Worm (Caenorhabditis elegans) whole organism, L2 larva: ENCODE measurements around the gene fbxa-154.

Experiments used
- C34F6.9 ChIP-seq: fragments of 150-350 bp; optimal IDR thresholded peaks from 2 replicates; lab custom pipeline; 2014; ENCODE audit warnings: missing biosample characterization, missing genetic modification characterization
- F13H6.1 ChIP-seq: sonication (generic microtip); optimal IDR thresholded peaks from 2 replicates; lab custom pipeline; 2016; ENCODE audit warnings: missing genetic modification characterization, missing compliant biosample characterization
- R02D3.7 ChIP-seq: fragments of 150-350 bp; optimal IDR thresholded peaks from 2 replicates; lab custom pipeline; 2014; ENCODE audit warnings: missing biosample characterization, missing genetic modification characterization
- Y55F3AM.14 ChIP-seq: fragments of 200-800 bp; sonication (Bioruptor generic); optimal IDR thresholded peaks from 2 replicates; lab custom pipeline; 2018; ENCODE audit warnings: mild to moderate bottlenecking, missing genetic modification characterization, missing compliant biosample characterization
- ZK546.5 ChIP-seq: sonication (generic microtip); optimal IDR thresholded peaks from 2 replicates; lab custom pipeline; 2017; ENCODE audit warnings: missing biosample characterization, missing genetic modification characterization
- alr-1 ChIP-seq: fragments of 150-350 bp; optimal IDR thresholded peaks from 2 replicates; lab custom pipeline; 2014; ENCODE audit warnings: missing biosample characterization, missing genetic modification characterization
- ama-1 ChIP-seq: fragments of 150-350 bp; optimal IDR thresholded peaks from 2 replicates; lab custom pipeline; 2018; ENCODE audit warnings: inconsistent platforms
- blmp-1 ChIP-seq: sonication (generic microtip); optimal IDR thresholded peaks from 2 replicates; lab custom pipeline; 2017; ENCODE audit warnings: missing genetic modification characterization, mild to moderate bottlenecking, missing compliant biosample characterization, antibody characterized with exemption, moderate library complexity; ENCODE audit not compliant: insufficient read depth
- ceh-16 ChIP-seq: fragments of 150-350 bp; optimal IDR thresholded peaks from 2 replicates; lab custom pipeline; 2014; ENCODE audit warnings: missing biosample characterization, missing genetic modification characterization
- crh-2 ChIP-seq: sonication (generic microtip); optimal IDR thresholded peaks from 2 replicates; lab custom pipeline; 2017; ENCODE audit warnings: missing biosample characterization, missing genetic modification characterization
- dmd-4 ChIP-seq: sonication (generic microtip); optimal IDR thresholded peaks from 2 replicates; lab custom pipeline; 2017; ENCODE audit warnings: missing biosample characterization, missing genetic modification characterization
- egl-27 ChIP-seq: sonication (generic microtip); optimal IDR thresholded peaks from 3 replicates; lab custom pipeline; 2017; ENCODE audit warnings: missing biosample characterization, missing genetic modification reagents, missing genetic modification characterization
- elt-3 ChIP-seq: sonication (generic microtip); optimal IDR thresholded peaks from 2 replicates; lab custom pipeline; 2017; ENCODE audit warnings: missing biosample characterization, missing genetic modification characterization
- fos-1 ChIP-seq: fragments of 150-350 bp; optimal IDR thresholded peaks from 2 replicates; lab custom pipeline; 2014; ENCODE audit warnings: missing biosample characterization, missing genetic modification characterization
- gmeb-1 ChIP-seq: fragments of 150-350 bp; optimal IDR thresholded peaks from 2 replicates; lab custom pipeline; 2014; ENCODE audit warnings: missing biosample characterization, missing genetic modification characterization
- lin-11 ChIP-seq: fragments of 150-350 bp; sonication (generic microtip); optimal IDR thresholded peaks from 2 replicates; lab custom pipeline; 2014; ENCODE audit warnings: missing biosample characterization, missing genetic modification characterization, inconsistent platforms, mixed read lengths
- lin-13 ChIP-seq: fragments of 150-350 bp; optimal IDR thresholded peaks from 2 replicates; lab custom pipeline; 2014; ENCODE audit warnings: missing biosample characterization, missing genetic modification reagents, missing genetic modification characterization
- lin-39 ChIP-seq: fragments of 150-350 bp; optimal IDR thresholded peaks from 2 replicates; lab custom pipeline; 2014; ENCODE audit warnings: missing biosample characterization, missing genetic modification reagents, missing genetic modification characterization
- lsy-2 ChIP-seq, 2 experiments: fragments of 150-350 bp in 1 of 2; sonication (generic microtip) in 1 of 2; optimal IDR thresholded peaks; 2 replicates each; lab custom pipeline; 2014 to 2017; ENCODE audit warnings: missing biosample characterization in 2 of 2, missing genetic modification characterization in 2 of 2
- mab-5 ChIP-seq: fragments of 150-350 bp; optimal IDR thresholded peaks from 2 replicates; lab custom pipeline; 2014; ENCODE audit warnings: missing biosample characterization, missing genetic modification characterization
- mbf-1 ChIP-seq: sonication (generic microtip); optimal IDR thresholded peaks from 2 replicates; lab custom pipeline; 2017; ENCODE audit warnings: missing biosample characterization, missing genetic modification characterization
- mdl-1 ChIP-seq, 2 experiments: fragments of 150-350 bp in 1 of 2; sonication (generic microtip) in 1 of 2; optimal IDR thresholded peaks; 2 replicates each; lab custom pipeline; 2017; ENCODE audit warnings: missing biosample characterization in 2 of 2, missing genetic modification characterization in 2 of 2
- nhr-10 ChIP-seq: sonication (generic microtip); optimal IDR thresholded peaks from 2 replicates; lab custom pipeline; 2017; ENCODE audit warnings: missing biosample characterization, missing genetic modification characterization
- nhr-11 ChIP-seq: fragments of 150-350 bp; optimal IDR thresholded peaks from 2 replicates; lab custom pipeline; 2014; ENCODE audit warnings: missing biosample characterization, missing genetic modification characterization
- nhr-12 ChIP-seq: fragments of 150-350 bp; optimal IDR thresholded peaks from 2 replicates; lab custom pipeline; 2014; ENCODE audit warnings: missing biosample characterization, missing genetic modification characterization
- nhr-129 ChIP-seq: fragments of 150-350 bp; optimal IDR thresholded peaks from 2 replicates; lab custom pipeline; 2014; ENCODE audit warnings: missing biosample characterization, missing genetic modification characterization
- nhr-21 ChIP-seq: fragments of 150-350 bp; optimal IDR thresholded peaks from 2 replicates; lab custom pipeline; 2014; ENCODE audit warnings: missing biosample characterization, missing genetic modification characterization
- nhr-23 ChIP-seq: fragments of 150-350 bp; optimal IDR thresholded peaks from 2 replicates; lab custom pipeline; 2014; ENCODE audit warnings: missing biosample characterization, missing genetic modification reagents, missing genetic modification characterization
- nhr-237 ChIP-seq: fragments of 150-350 bp; optimal IDR thresholded peaks from 2 replicates; lab custom pipeline; 2014; ENCODE audit warnings: missing biosample characterization, missing genetic modification characterization
- nhr-25 ChIP-seq: fragments of 150-350 bp; sonication (generic microtip); optimal IDR thresholded peaks from 3 replicates; lab custom pipeline; 2014; ENCODE audit warnings: missing biosample characterization, missing genetic modification characterization
- peb-1 ChIP-seq: fragments of 150-350 bp; optimal IDR thresholded peaks from 2 replicates; lab custom pipeline; 2014; ENCODE audit warnings: missing biosample characterization, missing genetic modification characterization
- sem-4 ChIP-seq: fragments of 150-350 bp; optimal IDR thresholded peaks from 2 replicates; lab custom pipeline; 2014; ENCODE audit warnings: missing biosample characterization, missing genetic modification reagents, missing genetic modification characterization
- skn-1 ChIP-seq: sonication (generic microtip); optimal IDR thresholded peaks from 2 replicates; lab custom pipeline; 2017; ENCODE audit warnings: missing biosample characterization, missing genetic modification characterization
- sma-3 ChIP-seq: sonication (generic microtip); optimal IDR thresholded peaks from 2 replicates; lab custom pipeline; 2016; ENCODE audit warnings: missing genetic modification reagents, missing genetic modification characterization, missing compliant biosample characterization
- sma-9 ChIP-seq, 2 experiments: fragments of 150-350 bp in 1 of 2; sonication (generic microtip) in 1 of 2; optimal IDR thresholded peaks; 2 replicates each; lab custom pipeline; 2014 to 2016; ENCODE audit warnings: missing genetic modification characterization in 2 of 2, mild to moderate bottlenecking in 1 of 2, missing biosample characterization in 1 of 2, missing compliant biosample characterization in 1 of 2, missing genetic modification reagents in 1 of 2, moderate library complexity in 1 of 2
- snpc-4 ChIP-seq: fragments of 150-350 bp; optimal IDR thresholded peaks from 2 replicates; lab custom pipeline; 2014; ENCODE audit warnings: missing biosample characterization, missing genetic modification characterization
- unc-39 ChIP-seq: fragments of 150-350 bp; optimal IDR thresholded peaks from 2 replicates; lab custom pipeline; 2014; ENCODE audit warnings: missing biosample characterization, missing genetic modification characterization
- unc-55 ChIP-seq: fragments of 150-350 bp; sonication (generic microtip); optimal IDR thresholded peaks from 3 replicates; lab custom pipeline; 2014; ENCODE audit warnings: missing biosample characterization, missing genetic modification reagents, missing genetic modification characterization
- unc-62 ChIP-seq: fragments of 150-350 bp; optimal IDR thresholded peaks from 2 replicates; lab custom pipeline; 2014; ENCODE audit warnings: missing biosample characterization, missing genetic modification reagents, missing genetic modification characterization
- zag-1 ChIP-seq: fragments of 150-350 bp; optimal IDR thresholded peaks from 2 replicates; lab custom pipeline; 2014; ENCODE audit warnings: missing biosample characterization, missing genetic modification characterization
- ztf-1 ChIP-seq: fragments of 200-800 bp; sonication (Bioruptor generic); conservative IDR thresholded peaks from 2 replicates; pipeline ENCODE4 v1.3.6; 2022; ENCODE audit warnings: missing genetic modification characterization, missing compliant biosample characterization
- ztf-11 ChIP-seq: sonication (generic microtip); optimal IDR thresholded peaks from 2 replicates; lab custom pipeline; 2017; ENCODE audit warnings: missing biosample characterization, missing genetic modification characterization

The fbxa-154 gene

DNA sequence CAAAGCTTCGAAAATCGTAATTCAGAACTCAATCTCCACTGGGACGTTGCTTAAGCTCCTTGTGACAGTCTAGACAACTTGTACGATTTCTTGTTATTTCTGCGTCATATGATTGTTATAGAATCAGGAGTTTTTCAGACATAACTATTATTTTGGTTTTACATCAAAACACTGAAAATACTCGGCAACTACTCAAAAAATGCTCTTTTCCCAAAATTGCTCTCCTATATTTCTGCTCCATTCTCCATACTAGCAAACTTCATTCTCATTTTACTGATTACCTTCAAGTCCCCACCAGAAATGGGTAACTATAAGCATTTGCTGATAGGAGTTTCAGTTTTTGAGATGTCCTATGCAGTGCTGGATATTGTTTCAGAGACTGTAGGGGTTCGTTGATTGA lies 16.6 kb upstream of the fbxa-154 start, which contains the start of gene C55A1.1:
Gene C55A1.1, plus strand, starts transcription at position 301 of the 400 bp plus-strand sequence.
- TF ChIP-seq egl-27 (no peak), nhr-25 (no peak), Y55F3AM.14 (no peak), blmp-1 (tag; lab: Kevin White, UChicago) (no peak), mab-5 (tag; lab: Kevin White, UChicago) (no peak), ztf-1 (no peak), sma-3 (no peak), nhr-237 (tag; lab: Kevin White, UChicago) (no peak), R02D3.7 (tag; lab: Kevin White, UChicago) (no peak), ceh-16 (tag; lab: Kevin White, UChicago) (no peak), lin-11 (tag; lab: Kevin White, UChicago) (no peak), alr-1 (tag; lab: Kevin White, UChicago) (no peak), peb-1 (no peak), sem-4 (tag; lab: Kevin White, UChicago) (no peak), unc-62 (GFP tag; lab: Kevin White, UChicago) (no peak), ama-1 (no peak), crh-2 (tag; lab: Kevin White, UChicago) (no peak), lsy-2 (tag; optimal IDR thresholded peaks at IDR 0.05; lab: Kevin White, UChicago) (no peak), mdl-1 (tag; optimal IDR thresholded peaks at IDR 0.05; lab: Kevin White, UChicago) (no peak)

DNA sequence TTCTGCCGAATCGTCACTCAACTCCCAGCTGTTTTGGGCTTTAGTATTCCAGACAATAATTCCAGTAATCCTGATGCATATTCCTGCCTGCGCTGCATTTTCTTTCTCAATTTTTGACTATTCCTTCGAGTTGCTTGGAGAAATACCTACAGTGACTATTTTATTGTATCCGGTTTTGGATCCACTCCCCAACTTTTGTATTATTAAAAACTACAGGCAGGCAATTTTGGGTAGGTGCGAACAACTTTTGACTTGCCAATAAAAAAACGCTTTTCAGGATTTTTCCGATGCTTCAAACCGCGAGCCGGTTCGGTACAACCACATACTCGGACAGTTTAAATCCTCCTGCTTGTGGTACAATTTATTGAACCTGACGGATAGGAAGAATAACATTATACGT lies 9.6 kb upstream of the fbxa-154 start:
- no peak for TF ChIP-seq snpc-4 (tag; lab: Kevin White, UChicago)
- TF ChIP-seq nhr-10 (tag; lab: Kevin White, UChicago) = no peak
- no peak for TF ChIP-seq nhr-23 (tag; lab: Kevin White, UChicago)
- no peak for TF ChIP-seq nhr-12 (tag; lab: Kevin White, UChicago)
- TF ChIP-seq sem-4 (tag; lab: Kevin White, UChicago) = no peak
- no peak for TF ChIP-seq peb-1
- TF ChIP-seq egl-27 = no peak
- no peak for TF ChIP-seq sma-3
- TF ChIP-seq mbf-1 = no peak
- TF ChIP-seq unc-39 (tag; lab: Kevin White, UChicago) = no peak
- no peak for TF ChIP-seq lin-13 (GFP tag; lab: Kevin White, UChicago)
- TF ChIP-seq F13H6.1 = no peak
- TF ChIP-seq, all 48 proteins: peak for 0

- TF ChIP-seq R02D3.7 (tag; lab: Kevin White, UChicago) (no peak), Y55F3AM.14 (no peak), skn-1 (tag; lab: Kevin White, UChicago) (no peak), unc-62 (GFP tag; lab: Kevin White, UChicago) (no peak), nhr-21 (no peak), crh-2 (tag; lab: Kevin White, UChicago) (no peak)
Observed at ce11 chrV:15612886-15613285, 7.9 kb upstream of the fbxa-154 start, which contains the start of gene str-263. str-263 (plus strand) TSS chrV:15613186.

DNA sequence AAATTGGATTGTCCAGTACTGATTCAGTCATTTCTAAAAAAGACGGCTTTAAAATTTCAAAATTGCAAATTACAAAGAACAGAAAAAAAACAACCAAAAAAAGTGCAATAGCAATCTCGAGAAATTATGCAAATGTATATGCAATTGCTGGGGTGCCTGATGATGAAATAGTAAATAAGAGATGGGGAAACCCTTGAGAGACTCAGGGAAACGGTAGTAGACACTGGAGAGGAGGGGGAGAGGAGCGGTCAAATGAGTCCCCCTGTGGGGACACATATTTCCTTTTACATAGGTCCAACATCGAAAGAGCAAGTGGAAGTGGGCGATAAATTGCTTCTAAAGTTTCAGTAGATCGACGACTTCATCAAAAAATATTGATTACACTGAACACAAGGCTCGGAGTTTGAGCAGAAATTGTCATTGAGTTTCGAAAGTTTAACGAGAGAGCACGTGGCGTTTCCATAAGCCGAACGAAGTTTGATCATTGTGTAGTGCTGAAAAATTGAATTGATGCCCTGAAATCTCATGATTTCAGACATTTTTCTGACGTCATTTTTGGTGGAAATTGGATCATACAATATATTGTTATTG lies 5.5 kb upstream of the fbxa-154 start, which contains the start of the genes fbxa-153 and str-12:
Gene fbxa-153, minus strand, starts transcription at position 35 of the 591 bp plus-strand sequence.
Gene str-12, plus strand, starts transcription at position 541 of the 591 bp plus-strand sequence.
- TF ChIP-seq elt-3 (tag; lab: Kevin White, UChicago) (no peak), skn-1 (tag; lab: Kevin White, UChicago) (no peak), sem-4 (tag; lab: Kevin White, UChicago) (no peak), ZK546.5 (no peak), sma-9 (GFP tag; optimal IDR thresholded peaks at IDR 0.05; lab: Kevin White, UChicago) (peak; percentile 28), sma-9 (tag; optimal IDR thresholded peaks at IDR 0.05; lab: Kevin White, UChicago) (no peak), dmd-4 (tag; lab: Kevin White, UChicago) (no peak), blmp-1 (tag; lab: Kevin White, UChicago) (no peak), alr-1 (tag; lab: Kevin White, UChicago) (no peak), nhr-129 (tag; lab: Kevin White, UChicago) (peak; percentile 28), nhr-21 (no peak), egl-27 (no peak), unc-55 (peak; percentile 84), zag-1 (tag; lab: Kevin White, UChicago) (peak; percentile 62), nhr-23 (tag; lab: Kevin White, UChicago) (no peak), gmeb-1 (tag; lab: Kevin White, UChicago) (no peak), ztf-11 (tag; lab: Kevin White, UChicago) (no peak), C34F6.9 (tag; lab: Kevin White, UChicago) (peak; percentile 64), lin-39 (no peak), lin-11 (tag; lab: Kevin White, UChicago) (no peak), fos-1 (no peak), peb-1 (no peak), lin-13 (GFP tag; lab: Kevin White, UChicago) (no peak), Y55F3AM.14 (no peak), nhr-11 (tag; lab: Kevin White, UChicago) (no peak), ceh-16 (tag; lab: Kevin White, UChicago) (no peak), mab-5 (tag; lab: Kevin White, UChicago) (no peak), unc-39 (tag; lab: Kevin White, UChicago) (no peak), sma-3 (no peak)
